Worm (Caenorhabditis elegans) whole organism, L4/young adult: ENCODE results near the gene mdt-17.
"Not testable (repeated sequence)": the region's sequence is repeated elsewhere in the genome, so short reads cannot be mapped to it uniquely, and the experiment has no call there.

ENCODE experiments used
- W03F9.2 ChIP-seq: fragments of 150-350 bp; optimal IDR thresholded peaks from 2 replicates; lab custom pipeline; 2014; ENCODE audit warnings: missing biosample characterization, missing genetic modification characterization
- dao-5 ChIP-seq: sonication (generic microtip); optimal IDR thresholded peaks from 2 replicates; lab custom pipeline; 2016; ENCODE audit warnings: missing genotype, missing genetic modification characterization, moderate library complexity, missing compliant biosample characterization

ce11 chrV:20303288-20303687, 36.2 kb upstream of the mdt-17 start, which contains the start of gene ZC15.3:
- not testable (repeated sequence) for TF ChIP-seq dao-5, W03F9.2 (tag; lab: Kevin White, UChicago)
